Worm (Caenorhabditis elegans) whole organism, L4/young adult: Measurements from ENCODE around the gene scl-23.

Experiments
- W03F9.2 ChIP-seq: fragments of 150-350 bp; optimal IDR thresholded peaks from 2 replicates; lab custom pipeline; 2014; ENCODE audit warnings: missing biosample characterization, missing genetic modification characterization
- him-1 ChIP-seq: sonication (generic microtip); optimal IDR thresholded peaks from 2 replicates; lab custom pipeline; 2016; ENCODE audit warnings: missing genotype, missing genetic modification reagents, missing genetic modification characterization, missing compliant biosample characterization

DNA sequence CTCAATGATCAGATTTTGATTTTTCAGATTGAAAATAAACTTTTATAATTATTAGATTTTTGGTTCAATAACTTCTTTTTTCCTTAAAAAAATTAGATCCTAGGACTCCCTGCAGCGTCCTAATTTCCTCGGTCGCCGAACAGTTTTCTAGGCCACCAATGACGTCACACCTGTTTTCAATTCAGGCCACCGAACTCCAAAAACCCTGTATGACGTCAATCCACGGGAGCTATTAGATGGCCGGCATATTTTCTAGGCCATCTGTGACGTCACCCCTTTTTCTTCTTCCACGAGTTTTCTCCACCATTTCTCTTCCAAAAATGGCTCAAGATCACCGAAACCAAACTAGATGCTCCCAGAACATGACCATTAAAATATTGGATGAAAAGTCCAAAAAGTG is 18.6 kb downstream of the scl-23 start:
- TF ChIP-seq W03F9.2 (no peak), him-1 (tag; lab: Kevin White, UChicago) (no peak)
